Fruit fly (Drosophila melanogaster) ovary, adult (tissue): Measurements from ENCODE around the gene Spf30.
"Not testable (repeated sequence)": the region's sequence is repeated elsewhere in the genome, so short reads cannot be mapped to it uniquely, and the experiment has no call there.

Experiments
- CG17801 ChIP-seq: fragments of 200-800 bp; optimal IDR thresholded peaks from 2 replicates; lab custom pipeline; 2019; ENCODE audit warnings: missing biosample characterization, mild to moderate bottlenecking, missing genetic modification characterization, moderate library complexity; ENCODE audit not compliant: partially characterized antibody

The Spf30 gene

dm6 chr3L:23714772-23715171 lies at the start of gene Spf30:
Gene Spf30 (plus strand): TSS chr3L:23715023.
- no peak for TF ChIP-seq CG17801 (GFP tag; lab: Kevin White, UChicago)

dm6 chr3L:23686170-23686569 lies 28.7 kb upstream of the Spf30 start:
- TF ChIP-seq CG17801 (GFP tag; lab: Kevin White, UChicago), result no peak

- TF ChIP-seq CG17801 (GFP tag; lab: Kevin White, UChicago), result no peak
Measured at dm6 chr3L:23689807-23690206, 25.0 kb upstream of the Spf30 start.

- TF ChIP-seq CG17801 (GFP tag; lab: Kevin White, UChicago), result no peak
Measured at dm6 chr3L:23726261-23726879, 11.5 kb downstream of the Spf30 start, which contains the start of gene CG40298. Gene CG40298 (plus strand): TSS chr3L:23726829.

- not testable (repeated sequence) for TF ChIP-seq CG17801 (GFP tag; lab: Kevin White, UChicago)
Measured at dm6 chr3L:23737660-23738059, 22.8 kb downstream of the Spf30 start, which contains the start of gene CG17698. Gene CG17698 (plus strand): TSS chr3L:23737960.

- TF ChIP-seq CG17801 (GFP tag; lab: Kevin White, UChicago), result no peak
Measured at dm6 chr3L:23738183-23738831, 23.5 kb downstream of the Spf30 start.
